Fruit fly (Drosophila melanogaster): ENCODE data around the gene CG33557.
A peak's percentile ranks its signal among the peaks of the same experiment; 100 is the strongest.

The CG33557 gene

DNA sequence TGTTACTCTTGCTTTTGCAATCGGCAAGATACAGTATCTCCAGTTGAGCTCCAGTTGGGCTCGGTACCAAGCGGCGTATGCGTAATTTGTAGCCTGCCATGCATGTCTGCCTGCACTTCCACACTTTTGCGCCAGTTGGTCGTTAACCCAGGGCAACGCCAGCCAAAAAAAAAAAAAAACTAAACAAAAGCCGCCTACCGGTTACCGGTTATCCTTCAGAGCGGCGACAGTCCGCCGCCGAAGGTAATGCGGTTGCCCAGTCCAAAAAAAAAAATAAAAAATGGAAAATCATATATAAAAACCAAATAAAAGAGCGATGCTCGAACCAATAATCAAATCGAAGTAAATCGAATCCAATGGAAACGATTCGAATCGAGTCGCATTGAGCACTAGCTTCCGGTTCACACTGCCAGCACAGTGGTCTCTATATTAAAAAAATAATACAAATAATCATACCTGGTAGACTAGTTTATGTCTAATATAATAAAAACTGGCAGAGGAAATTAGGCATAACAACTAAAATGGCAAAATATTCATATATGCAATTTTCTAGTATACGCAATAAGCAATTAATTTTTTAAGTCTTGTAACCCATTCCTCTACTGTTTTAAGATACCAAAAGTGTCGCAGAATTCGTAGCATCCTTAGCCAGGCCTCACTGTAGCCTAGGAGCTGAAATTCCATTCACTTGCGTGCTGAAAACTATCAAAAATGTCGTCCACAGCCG is 21.5 kb upstream of the CG33557 start (continued):
- peak; percentile 25 for TF ChIP-seq Ets96B (tag; optimal IDR thresholded peaks at IDR 0.05)
- no peak for TF ChIP-seq CG11902 (GFP tag; optimal IDR thresholded peaks at IDR 0.05)
- TF ChIP-seq achi (GFP tag; optimal IDR thresholded peaks at IDR 0.05): peak; percentile 22
- TF ChIP-seq fd85E (GFP tag; optimal IDR thresholded peaks at IDR 0.05): no peak
- TF ChIP-seq pdm3 (GFP tag; optimal IDR thresholded peaks at IDR 0.05): peak; percentile 21
- peak; percentile 56 for TF ChIP-seq CG10669 (GFP tag; optimal IDR thresholded peaks at IDR 0.05)
- no peak for TF ChIP-seq Sox14 (GFP tag; optimal IDR thresholded peaks at IDR 0.05)
- no peak for TF ChIP-seq Hr4 (GFP tag; optimal IDR thresholded peaks at IDR 0.05)
- no peak for TF ChIP-seq Ets21C (GFP tag; optimal IDR thresholded peaks at IDR 0.05)

- TF ChIP-seq achi (GFP tag; optimal IDR thresholded peaks at IDR 0.05) (no peak), Ets96B (tag; optimal IDR thresholded peaks at IDR 0.05) (no peak), fd59A (GFP tag; optimal IDR thresholded peaks at IDR 0.05) (no peak), Sox15 (GFP tag; optimal IDR thresholded peaks at IDR 0.05) (no peak), CG6854 (GFP tag; optimal IDR thresholded peaks at IDR 0.05) (no peak), CG6792 (GFP tag; optimal IDR thresholded peaks at IDR 0.05) (no peak), Hr38 (GFP tag; optimal IDR thresholded peaks at IDR 0.05) (no peak), Lpt (GFP tag; optimal IDR thresholded peaks at IDR 0.05) (no peak), CG11902 (GFP tag; optimal IDR thresholded peaks at IDR 0.05) (no peak), CG8119 (GFP tag; IDR thresholded peaks at IDR 0.05) (peak; percentile 46; the same call in 1 of the 3 replicates), spab (GFP tag; optimal IDR thresholded peaks at IDR 0.05) (no peak), Hr39 (GFP tag; optimal IDR thresholded peaks at IDR 0.05) (no peak), CG16779 (tag; optimal IDR thresholded peaks at IDR 0.05) (peak; percentile 13), CG8632 (GFP tag; optimal IDR thresholded peaks at IDR 0.05) (no peak), CG3032 (tag; optimal IDR thresholded peaks at IDR 0.05) (no peak), ss (GFP tag; optimal IDR thresholded peaks at IDR 0.05) (peak in 1 of 2 experiments; percentile 73), Blimp-1 (GFP tag; optimal IDR thresholded peaks at IDR 0.05) (peak; percentile 79), Eip78C (GFP tag) (peak; percentile 72), CG10631 (GFP tag; optimal IDR thresholded peaks at IDR 0.05) (no peak), vri (GFP tag; optimal IDR thresholded peaks at IDR 0.05) (no peak), dsx (GFP tag; optimal IDR thresholded peaks at IDR 0.05; ENCODE audit: poor library complexity, severe bottlenecking) (no peak), CG11762 (GFP tag; optimal IDR thresholded peaks at IDR 0.05; ENCODE audit: insufficient read depth) (no peak), Met (GFP tag; optimal IDR thresholded peaks at IDR 0.05) (no peak), svp (GFP tag) (no peak), fd85E (GFP tag; optimal IDR thresholded peaks at IDR 0.05) (no peak), fkh (GFP tag; optimal IDR thresholded peaks at IDR 0.05) (no peak), CG34406 (GFP tag; optimal IDR thresholded peaks at IDR 0.05) (no peak), OdsH (GFP tag; optimal IDR thresholded peaks at IDR 0.05) (no peak), CG4318 (GFP tag; optimal IDR thresholded peaks at IDR 0.05) (no peak), Eip93F (GFP tag; optimal IDR thresholded peaks at IDR 0.05) (no peak), CG6276 (GFP tag; optimal IDR thresholded peaks at IDR 0.05) (peak; percentile 52), CG9139 (GFP tag; optimal IDR thresholded peaks at IDR 0.05) (peak; percentile 20), CG31627 (GFP tag; optimal IDR thresholded peaks at IDR 0.05) (no peak), esn (GFP tag; optimal IDR thresholded peaks at IDR 0.05) (no peak), Eip75B (GFP tag; optimal IDR thresholded peaks at IDR 0.05) (no peak), CG6808 (GFP tag; optimal IDR thresholded peaks at IDR 0.05) (peak; percentile 0), CG6163 (GFP tag; IDR thresholded peaks at IDR 0.05) (no peak), CG15336 (GFP tag; IDR thresholded peaks at IDR 0.05) (peak; percentile 39; the same call in 1 of the 2 replicates)
Measured at dm6 chrX:9989154-9989787, 19.7 kb upstream of the CG33557 start, which contains the start of gene CG32694. TSS of gene CG32694 (plus strand) at chrX:9989690.
